Fruit fly (Drosophila melanogaster): ENCODE measurements around the gene CG5435.
A peak's percentile ranks its signal among the peaks of the same experiment; 100 is the strongest.

CG5435 gene

dm6 chr2L:12464065-12464464, 33.4 kb upstream of the CG5435 start:
- TF ChIP-seq EcR (GFP tag; optimal IDR thresholded peaks at IDR 0.05) (no peak), CG34367 (tag; optimal IDR thresholded peaks at IDR 0.05) (no peak), CG14655 (GFP tag; optimal IDR thresholded peaks at IDR 0.05) (no peak), CG8159 (tag; optimal IDR thresholded peaks at IDR 0.05) (no peak), CG12605 (GFP tag; IDR thresholded peaks at IDR 0.05) (no peak), Pif1B (GFP tag; optimal IDR thresholded peaks at IDR 0.05) (no peak), CG15710 (tag; optimal IDR thresholded peaks at IDR 0.05) (no peak)

dm6 chr2L:12463037-12463436, 32.3 kb upstream of the CG5435 start:
- no peak for TF ChIP-seq CG15710 (tag; optimal IDR thresholded peaks at IDR 0.05)
- TF ChIP-seq CG10348 (GFP tag; IDR thresholded peaks at IDR 0.05): no peak
- no peak for TF ChIP-seq Pif1A (GFP tag; optimal IDR thresholded peaks at IDR 0.05)
- no peak for TF ChIP-seq CG12605 (GFP tag; IDR thresholded peaks at IDR 0.05)
- no peak for TF ChIP-seq rn (GFP tag; IDR thresholded peaks at IDR 0.05)
- no peak for TF ChIP-seq CG9948 (tag; optimal IDR thresholded peaks at IDR 0.05)
- no peak for TF ChIP-seq Pif1B (GFP tag; optimal IDR thresholded peaks at IDR 0.05)

DNA sequence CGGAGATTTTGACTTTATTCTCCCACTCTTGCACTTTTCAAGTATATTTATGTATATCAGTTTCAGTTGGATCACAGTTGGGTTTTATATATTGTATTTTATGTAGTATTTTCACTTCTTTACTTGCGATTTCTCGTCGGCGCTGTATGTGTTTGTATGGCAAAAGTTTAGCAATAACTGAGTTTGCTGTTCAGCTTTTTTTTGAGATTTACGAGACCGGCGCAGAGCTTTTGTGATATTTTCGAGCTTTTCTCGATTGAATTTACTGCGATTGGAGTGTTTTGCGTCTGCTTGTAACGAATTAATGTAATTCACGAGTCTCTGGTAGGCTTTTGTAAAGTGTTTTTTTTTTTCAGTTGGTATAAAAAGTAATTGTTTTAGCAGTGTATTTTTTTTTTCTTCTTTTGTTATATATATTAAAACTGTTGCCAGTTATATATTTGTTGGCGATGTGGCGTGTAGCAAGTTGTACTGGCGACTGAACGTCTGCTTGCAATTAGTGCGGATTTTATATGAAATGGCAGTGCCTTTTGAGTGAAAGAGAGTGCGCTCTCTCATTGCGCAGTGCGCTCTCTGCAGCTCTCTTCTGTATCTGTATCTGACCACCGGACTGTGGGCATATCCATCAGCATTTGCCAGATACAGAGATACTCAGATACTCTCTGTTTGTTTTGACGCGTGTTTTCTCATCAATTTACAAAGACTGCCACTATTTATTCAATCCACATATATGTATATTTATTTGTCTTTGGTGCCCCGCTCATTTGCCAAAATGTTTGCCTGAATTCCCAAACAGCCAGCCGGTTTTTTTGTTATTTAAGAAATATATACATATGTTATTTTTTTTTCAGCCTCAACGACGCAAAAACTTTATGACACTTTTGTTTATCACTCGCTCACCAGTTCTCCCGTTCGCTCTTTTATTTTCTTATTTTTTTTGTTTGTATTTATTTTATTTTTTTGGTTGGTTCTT, 30.4 kb upstream of the CG5435 start:
- TF ChIP-seq fd96Ca (GFP tag; IDR thresholded peaks at IDR 0.05) (no peak; the same call in 1 of the 3 replicates), Pif1B (GFP tag; optimal IDR thresholded peaks at IDR 0.05) (peak; percentile 77), CG12605 (GFP tag; IDR thresholded peaks at IDR 0.05) (peak; percentile 79), Pif1A (GFP tag; optimal IDR thresholded peaks at IDR 0.05) (peak; percentile 65), EcR (GFP tag; optimal IDR thresholded peaks at IDR 0.05) (peak; percentile 62), gl (tag; optimal IDR thresholded peaks at IDR 0.05) (peak; percentile 65), CG32121 (GFP tag; IDR thresholded peaks at IDR 0.05) (peak; percentile 68), CG4496 (GFP tag; IDR thresholded peaks at IDR 0.05) (peak; percentile 69; the same call in 2 of the 3 replicates), CG34367 (tag; optimal IDR thresholded peaks at IDR 0.05) (peak; percentile 55), CG10348 (GFP tag; IDR thresholded peaks at IDR 0.05) (no peak), D1 (tag; optimal IDR thresholded peaks at IDR 0.05) (peak; percentile 20), Ets98B (GFP tag; IDR thresholded peaks at IDR 0.05) (peak; percentile 74), Snoo (tag; optimal IDR thresholded peaks at IDR 0.05) (peak; percentile 58), CG17806 (tag; optimal IDR thresholded peaks at IDR 0.05) (peak; percentile 28), CG8301 (tag; optimal IDR thresholded peaks at IDR 0.05) (peak; percentile 28), rn (GFP tag; IDR thresholded peaks at IDR 0.05) (0 out of 2 replicates have a peak, but pooled peaks have one; percentile 23), CG9948 (tag; optimal IDR thresholded peaks at IDR 0.05) (peak; percentile 9), CG13204 (GFP tag; optimal IDR thresholded peaks at IDR 0.05) (peak; percentile 27), CG15710 (tag; optimal IDR thresholded peaks at IDR 0.05) (peak; percentile 21), CG14655 (GFP tag; optimal IDR thresholded peaks at IDR 0.05) (peak; percentile 31), CG8159 (tag; optimal IDR thresholded peaks at IDR 0.05) (peak; percentile 30)

DNA sequence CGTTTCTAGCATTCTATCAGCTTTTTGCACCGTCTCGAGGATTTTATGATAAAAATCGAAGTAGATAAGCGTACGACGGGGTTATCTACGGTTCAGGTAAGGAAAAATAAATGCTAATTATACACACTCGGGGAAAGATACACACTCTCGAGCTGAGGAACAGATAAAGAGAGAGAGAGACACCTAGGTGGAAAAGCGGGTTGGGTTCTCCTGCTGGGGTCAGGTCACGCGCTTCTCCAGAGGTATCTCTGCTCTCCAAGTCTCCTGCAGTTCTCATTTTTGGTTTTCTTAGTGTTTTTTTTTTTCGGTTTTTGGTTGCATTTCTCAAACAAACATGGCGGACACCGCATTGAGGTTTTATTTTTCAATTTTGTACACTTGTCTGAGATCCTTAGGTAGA, 29.1 kb upstream of the CG5435 start:
- no peak for TF ChIP-seq CG8159 (tag; optimal IDR thresholded peaks at IDR 0.05)

dm6 chr2L:12459191-12459590, 28.5 kb upstream of the CG5435 start:
- no peak for TF ChIP-seq Pif1A (GFP tag; optimal IDR thresholded peaks at IDR 0.05)
- TF ChIP-seq CG34367 (tag; optimal IDR thresholded peaks at IDR 0.05): no peak
- no peak for TF ChIP-seq rn (GFP tag; IDR thresholded peaks at IDR 0.05)
- TF ChIP-seq CG9948 (tag; optimal IDR thresholded peaks at IDR 0.05): no peak
- no peak for TF ChIP-seq CG17806 (tag; optimal IDR thresholded peaks at IDR 0.05)
- no peak for TF ChIP-seq CG15710 (tag; optimal IDR thresholded peaks at IDR 0.05)
- no peak for TF ChIP-seq CG12605 (GFP tag; IDR thresholded peaks at IDR 0.05)
- no peak for TF ChIP-seq D1 (tag; optimal IDR thresholded peaks at IDR 0.05)
- TF ChIP-seq Snoo (tag; optimal IDR thresholded peaks at IDR 0.05): no peak

- no peak for TF ChIP-seq Pif1B (GFP tag; optimal IDR thresholded peaks at IDR 0.05)
- peak; percentile 3 for TF ChIP-seq CG13204 (GFP tag; optimal IDR thresholded peaks at IDR 0.05)
- TF ChIP-seq gl (tag; optimal IDR thresholded peaks at IDR 0.05): no peak
- no peak for TF ChIP-seq CG9948 (tag; optimal IDR thresholded peaks at IDR 0.05)
- no peak for TF ChIP-seq CG32121 (GFP tag; IDR thresholded peaks at IDR 0.05)
These were observed 27.0 kb upstream of the CG5435 start for dm6 chr2L:12457715-12458114.

dm6 chr2L:12457201-12457600, 26.5 kb upstream of the CG5435 start:
- TF ChIP-seq fd96Ca (GFP tag; IDR thresholded peaks at IDR 0.05) (no peak), CG8159 (tag; optimal IDR thresholded peaks at IDR 0.05) (no peak), Pif1A (GFP tag; optimal IDR thresholded peaks at IDR 0.05) (no peak), CG9948 (tag; optimal IDR thresholded peaks at IDR 0.05) (no peak), rn (GFP tag; IDR thresholded peaks at IDR 0.05) (no peak), D1 (tag; optimal IDR thresholded peaks at IDR 0.05) (no peak), CG32121 (GFP tag; IDR thresholded peaks at IDR 0.05) (no peak), CG17806 (tag; optimal IDR thresholded peaks at IDR 0.05) (no peak), CG10348 (GFP tag; IDR thresholded peaks at IDR 0.05) (no peak), CG15710 (tag; optimal IDR thresholded peaks at IDR 0.05) (no peak), Pif1B (GFP tag; optimal IDR thresholded peaks at IDR 0.05) (no peak), CG8301 (tag; optimal IDR thresholded peaks at IDR 0.05) (no peak), EcR (GFP tag; optimal IDR thresholded peaks at IDR 0.05) (no peak), gl (tag; optimal IDR thresholded peaks at IDR 0.05) (no peak)
